Fruit fly (Drosophila melanogaster) whole organism, adult: Measurements from ENCODE around the gene CG42259.

Experiments used
- CG33017 ChIP-seq: fragments of 200-800 bp; sonication (Bioruptor generic); optimal IDR thresholded peaks from 2 replicates; lab custom pipeline; 2018; ENCODE audit warnings: missing biosample characterization, mild to moderate bottlenecking, missing genetic modification characterization, moderate library complexity
- CG7045 ChIP-seq: fragments of 200-800 bp; sonication (Bioruptor generic); optimal IDR thresholded peaks from 2 replicates; lab custom pipeline; 2017; ENCODE audit warnings: missing biosample characterization, mild to moderate bottlenecking, missing genetic modification characterization
- cic ChIP-seq: fragments of 200-800 bp; sonication (Bioruptor generic); optimal IDR thresholded peaks from 2 replicates; lab custom pipeline; 2017; ENCODE audit warnings: missing biosample characterization, mild to moderate bottlenecking, missing genetic modification characterization, moderate library complexity
- kay ChIP-seq: fragments of 200-800 bp; sonication (Bioruptor generic); peaks from one replicate; lab custom pipeline; 2016; ENCODE audit warnings: missing biosample characterization, missing genetic modification characterization, borderline replicate concordance

DNA sequence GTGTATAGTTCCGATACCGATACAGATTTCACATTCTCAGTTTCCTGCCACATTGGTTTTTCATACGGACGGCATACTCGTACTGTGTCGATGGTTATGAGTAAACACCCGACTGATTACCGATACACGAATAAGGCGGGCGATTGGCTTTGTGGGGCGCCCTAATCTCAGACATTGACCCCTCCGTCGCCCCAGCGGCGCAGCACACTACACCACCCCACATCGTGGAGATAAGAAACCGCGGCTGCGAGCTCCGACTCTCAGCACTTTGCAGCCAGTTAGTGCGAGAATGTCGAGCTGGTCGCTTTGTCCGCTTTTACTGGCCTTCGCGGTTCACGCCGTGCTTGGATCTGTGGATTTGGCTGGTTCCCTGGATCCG, 5.2 kb downstream of the CG42259 start, which contains the start of gene CG14629:
- TF ChIP-seq cic (GFP tag; lab: Kevin White, UChicago) (peak; percentile 40), kay (GFP tag; lab: Kevin White, UChicago) (no peak), CG33017 (no peak), CG7045 (GFP tag; lab: Kevin White, UChicago) (no peak)
